Fruit fly (Drosophila melanogaster) whole organism, embryonic: ENCODE data around the gene Klp67A.

Experiments
- Asciz ChIP-seq: fragments of 200-800 bp; sonication (Bioruptor generic); optimal IDR thresholded peaks from 2 replicates; lab custom pipeline; 2017; ENCODE audit warnings: missing biosample characterization, mild to moderate bottlenecking, missing genetic modification characterization, missing genetic modification reagents
- CG10366 ChIP-seq: fragments of 200-800 bp; sonication (Bioruptor generic); IDR thresholded peaks from 2 replicates; pipeline ENCODE4 v1.3.6; 2022; ENCODE audit warnings: missing biosample characterization, missing genetic modification characterization
- CG11085 ChIP-seq: fragments of 200-800 bp; sonication (Bioruptor generic); IDR thresholded peaks from 2 replicates; pipeline ENCODE4 v1.3.6; 2022; ENCODE audit warnings: missing biosample characterization, missing genetic modification characterization
- CG11093 ChIP-seq: fragments of 200-800 bp; sonication (Bioruptor generic); IDR thresholded peaks from 3 replicates; pipeline ENCODE4 v1.3.6; 2022; ENCODE audit warnings: missing biosample characterization, missing genetic modification characterization
- CG11456 ChIP-seq: fragments of 200-800 bp; sonication (Bioruptor generic); IDR thresholded peaks from 3 replicates; pipeline ENCODE4 v1.3.6; 2022; ENCODE audit warnings: missing biosample characterization, missing genetic modification characterization
- CG12155 ChIP-seq: fragments of 200-800 bp; sonication (Bioruptor generic); optimal IDR thresholded peaks from 3 replicates; lab custom pipeline; 2016; ENCODE audit warnings: missing biosample characterization, missing genetic modification characterization
- CG12219 ChIP-seq: fragments of 200-800 bp; sonication (Bioruptor generic); optimal IDR thresholded peaks from 3 replicates; lab custom pipeline; 2018; ENCODE audit warnings: missing biosample characterization, mild to moderate bottlenecking, missing genetic modification characterization
- CG12942 ChIP-seq: fragments of 200-800 bp; sonication (Bioruptor generic); optimal IDR thresholded peaks from 3 replicates; lab custom pipeline; 2016; ENCODE audit warnings: missing biosample characterization, missing genetic modification characterization
- CG15696 ChIP-seq: fragments of 200-800 bp; sonication (Bioruptor generic); optimal IDR thresholded peaks from 2 replicates; lab custom pipeline; 2019; ENCODE audit warnings: missing biosample characterization, mild to moderate bottlenecking, missing genetic modification characterization, moderate library complexity
- CG16779 ChIP-seq: fragments of 200-800 bp; sonication (Bioruptor generic); IDR thresholded peaks from 2 replicates; pipeline ENCODE4 v1.3.6; 2022; ENCODE audit warnings: missing biosample characterization, missing genetic modification characterization
- CG16863 ChIP-seq: fragments of 200-800 bp; sonication (Bioruptor generic); optimal IDR thresholded peaks from 3 replicates; lab custom pipeline; 2016; ENCODE audit warnings: missing biosample characterization, missing genetic modification characterization
- CG18619 ChIP-seq: fragments of 200-800 bp; sonication (Bioruptor generic); optimal IDR thresholded peaks from 3 replicates; lab custom pipeline; 2017; ENCODE audit warnings: missing biosample characterization, mild to moderate bottlenecking, missing genetic modification characterization
- CG3281 ChIP-seq: fragments of 200-800 bp; sonication (Bioruptor generic); optimal IDR thresholded peaks from 3 replicates; lab custom pipeline; 2017; ENCODE audit warnings: missing biosample characterization, mild to moderate bottlenecking, missing genetic modification characterization
- CG33557 ChIP-seq: fragments of 200-800 bp; sonication (Bioruptor generic); optimal IDR thresholded peaks from 2 replicates; lab custom pipeline; 2019; ENCODE audit warnings: missing biosample characterization, mild to moderate bottlenecking, missing genetic modification characterization, moderate library complexity
- CG4282 ChIP-seq: fragments of 200-800 bp; sonication (Bioruptor generic); optimal IDR thresholded peaks from 2 replicates; lab custom pipeline; 2016; ENCODE audit warnings: missing biosample characterization, missing genetic modification characterization
- CG43689 ChIP-seq: fragments of 200-800 bp; sonication (Bioruptor generic); IDR thresholded peaks from 2 replicates; pipeline ENCODE4 v1.3.6; 2022; ENCODE audit warnings: missing biosample characterization, missing genetic modification characterization
- CG4404 ChIP-seq: fragments of 200-800 bp; sonication (Bioruptor generic); IDR thresholded peaks from 2 replicates; pipeline ENCODE4 v1.3.6; 2022; ENCODE audit warnings: missing biosample characterization, missing genetic modification characterization
- CG4424 ChIP-seq: fragments of 200-800 bp; sonication (Bioruptor generic); optimal IDR thresholded peaks from 3 replicates; lab custom pipeline; 2016; ENCODE audit warnings: missing biosample characterization, missing genetic modification characterization
- CG7839 ChIP-seq: fragments of 200-800 bp; sonication (Bioruptor generic); optimal IDR thresholded peaks from 3 replicates; lab custom pipeline; 2018; ENCODE audit warnings: missing biosample characterization, mild to moderate bottlenecking, missing genetic modification characterization, moderate library complexity
- CG9609 ChIP-seq: fragments of 200-800 bp; sonication (Bioruptor generic); optimal IDR thresholded peaks from 3 replicates; lab custom pipeline; 2016; ENCODE audit warnings: missing biosample characterization, missing genetic modification characterization
- CHES-1-like ChIP-seq: fragments of 200-800 bp; sonication (Bioruptor generic); optimal IDR thresholded peaks from 2 replicates; lab custom pipeline; 2016; ENCODE audit warnings: missing biosample characterization, missing genetic modification characterization
- Dip2 ChIP-seq: fragments of 200-800 bp; sonication (Bioruptor generic); IDR thresholded peaks from 2 replicates; pipeline ENCODE4 v1.3.6; 2022; ENCODE audit warnings: missing biosample characterization, missing genetic modification characterization
- Dll ChIP-seq: fragments of 200-800 bp; sonication (Bioruptor generic); IDR thresholded peaks from 4 replicates; pipeline ENCODE4 v1.3.6; 2022; ENCODE audit warnings: missing biosample characterization, missing genetic modification characterization; ENCODE audit not compliant: partially characterized antibody
- GATAe ChIP-seq: fragments of 200-800 bp; sonication (Bioruptor generic); conservative IDR thresholded peaks from 2 replicates; pipeline ENCODE4 v1.3.6; 2022; ENCODE audit warnings: missing biosample characterization, missing genetic modification characterization
- HHEX ChIP-seq: fragments of 200-800 bp; sonication (Bioruptor generic); optimal IDR thresholded peaks from 3 replicates; lab custom pipeline; 2017; ENCODE audit warnings: missing biosample characterization, mild to moderate bottlenecking, missing genetic modification characterization, missing genetic modification reagents
- HLH54F ChIP-seq: fragments of 200-800 bp; sonication (Bioruptor generic); optimal IDR thresholded peaks from 3 replicates; lab custom pipeline; 2016; ENCODE audit warnings: missing biosample characterization, missing genetic modification characterization
- Hey ChIP-seq: fragments of 200-800 bp; sonication (Bioruptor generic); optimal IDR thresholded peaks from 3 replicates; lab custom pipeline; 2018; ENCODE audit warnings: missing biosample characterization, mild to moderate bottlenecking, missing genetic modification characterization
- Poxn ChIP-seq: fragments of 200-800 bp; sonication (Bioruptor generic); IDR thresholded peaks from 2 replicates; pipeline ENCODE4 v1.3.6; 2022; ENCODE audit warnings: missing biosample characterization, missing genetic modification characterization
- Tbp ChIP-seq: fragments of >200 bp; optimal IDR thresholded peaks from 2 replicates; lab custom pipeline; 2018; ENCODE audit warnings: missing biosample characterization, missing genetic modification characterization
- ac ChIP-seq: fragments of 200-800 bp; sonication (Bioruptor generic); optimal IDR thresholded peaks from 3 replicates; lab custom pipeline; 2017; ENCODE audit warnings: missing biosample characterization, mild to moderate bottlenecking, missing genetic modification characterization
- caup ChIP-seq: fragments of 200-800 bp; sonication (Bioruptor generic); optimal IDR thresholded peaks from 3 replicates; lab custom pipeline; 2017; ENCODE audit warnings: missing biosample characterization, mild to moderate bottlenecking, missing genetic modification characterization, moderate library complexity; ENCODE audit not compliant: severe bottlenecking
- danr ChIP-seq: fragments of 200-800 bp; sonication (Bioruptor generic); IDR thresholded peaks from 2 replicates; pipeline ENCODE4 v1.3.6; 2022; ENCODE audit warnings: missing biosample characterization, missing genetic modification characterization
- dimm ChIP-seq: fragments of 200-800 bp; sonication (Bioruptor generic); IDR thresholded peaks from 2 replicates; pipeline ENCODE4 v1.3.6; 2022; ENCODE audit warnings: missing biosample characterization, missing genetic modification characterization
- dm ChIP-seq: fragments of 200-800 bp; sonication (Bioruptor generic); optimal IDR thresholded peaks from 3 replicates; lab custom pipeline; 2016; ENCODE audit warnings: missing biosample characterization, missing genetic modification characterization
- her ChIP-seq: fragments of 200-800 bp; sonication (Bioruptor generic); optimal IDR thresholded peaks from 2 replicates; lab custom pipeline; 2016; ENCODE audit warnings: missing biosample characterization, missing genetic modification characterization
- jumu ChIP-seq: fragments of 200-800 bp; sonication (Bioruptor generic); optimal IDR thresholded peaks from 3 replicates; lab custom pipeline; 2016; ENCODE audit warnings: missing biosample characterization, missing genetic modification characterization
- klu ChIP-seq: fragments of 200-800 bp; sonication (Bioruptor generic); IDR thresholded peaks from 2 replicates; pipeline ENCODE4 v1.3.6; 2022; ENCODE audit warnings: missing biosample characterization, missing genetic modification characterization
- kni ChIP-seq: fragments of 200-800 bp; sonication (Bioruptor generic); optimal IDR thresholded peaks from 3 replicates; lab custom pipeline; 2017; ENCODE audit warnings: mild to moderate bottlenecking, missing biosample characterization, missing genetic modification reagents, missing genetic modification characterization
- maf-S ChIP-seq: fragments of 200-800 bp; sonication (Bioruptor generic); optimal IDR thresholded peaks from 2 replicates; lab custom pipeline; 2016; ENCODE audit warnings: missing biosample characterization, missing genetic modification characterization
- nmo ChIP-seq: fragments of 200-800 bp; sonication (Bioruptor generic); optimal IDR thresholded peaks from 2 replicates; lab custom pipeline; 2018; ENCODE audit warnings: missing biosample characterization, mild to moderate bottlenecking, missing genetic modification characterization, moderate library complexity
- prd ChIP-seq, 3 experiments: fragments of >200 bp in 2 of 3; fragments of 200-800 bp in 1 of 3; sonication (Bioruptor generic) in 1 of 3; optimal IDR thresholded peaks in 2 of 3; IDR thresholded peaks in 1 of 3; 2 replicates in 2 of 3; 3 replicates in 1 of 3; pipeline versions ENCODE4 v1.3.6 to Lab custom; 2017 to 2022; ENCODE audit warnings: missing biosample characterization in 1 of 3, missing genetic modification characterization in 1 of 3
- pum ChIP-seq: fragments of 200-800 bp; sonication (Bioruptor generic); optimal IDR thresholded peaks from 2 replicates; lab custom pipeline; 2016; ENCODE audit warnings: missing biosample characterization, missing genetic modification characterization
- sima ChIP-seq: fragments of 200-800 bp; sonication (Bioruptor generic); optimal IDR thresholded peaks from 2 replicates; lab custom pipeline; 2016; ENCODE audit warnings: missing biosample characterization, missing genetic modification characterization
- sr ChIP-seq: fragments of 200-800 bp; sonication (Bioruptor generic); IDR thresholded peaks from 3 replicates; pipeline ENCODE4 v1.3.6; 2022; ENCODE audit warnings: missing biosample characterization, missing genetic modification characterization
- tap ChIP-seq: fragments of 200-800 bp; optimal IDR thresholded peaks from 3 replicates; lab custom pipeline; 2019; ENCODE audit warnings: missing biosample characterization, mild to moderate bottlenecking, missing genetic modification characterization, moderate library complexity
- trem ChIP-seq: fragments of 200-800 bp; optimal IDR thresholded peaks from 3 replicates; lab custom pipeline; 2019; ENCODE audit warnings: missing biosample characterization, mild to moderate bottlenecking, missing genetic modification characterization, moderate library complexity
- vvl ChIP-seq: fragments of 200-800 bp; sonication (Bioruptor generic); IDR thresholded peaks from 2 replicates; pipeline ENCODE4 v1.3.6; 2022; ENCODE audit warnings: missing biosample characterization, missing genetic modification characterization
- zen ChIP-seq: fragments of 200-800 bp; sonication (Bioruptor generic); optimal IDR thresholded peaks from 3 replicates; lab custom pipeline; 2018; ENCODE audit warnings: missing biosample characterization, mild to moderate bottlenecking, missing genetic modification characterization, moderate library complexity
- zen2 ChIP-seq: fragments of 200-800 bp; sonication (Bioruptor generic); IDR thresholded peaks from 3 replicates; pipeline ENCODE4 v1.3.6; 2022; ENCODE audit warnings: missing biosample characterization, missing genetic modification characterization; ENCODE audit not compliant: partially characterized antibody

Gene Klp67A

dm6 chr3L:9383345-9384075, 16.7 kb upstream of the Klp67A start, which contains the start of gene Hsp27 (continued):
- TF ChIP-seq pum (GFP tag; lab: Kevin White, UChicago), result peak; percentile 94
- peak; percentile 97 for TF ChIP-seq zen
- TF ChIP-seq CG12155 (GFP tag; lab: Kevin White, UChicago), result peak; percentile 96
- peak; percentile 68 for TF ChIP-seq sima (GFP tag; lab: Kevin White, UChicago)
- peak; percentile 86 for TF ChIP-seq HLH54F (GFP tag; lab: Kevin White, UChicago)
- TF ChIP-seq CG4282, result peak; percentile 62
- TF ChIP-seq trem (tag; lab: Kevin White, UChicago), result peak; percentile 96
- TF ChIP-seq CG12219 (GFP tag; lab: Kevin White, UChicago), result peak; percentile 94
- TF ChIP-seq nmo, result peak; percentile 99
- TF ChIP-seq CG11085 (GFP tag; lab: Robert Waterston, UW), result peak; percentile 97
- TF ChIP-seq CG16863 (GFP tag; lab: Kevin White, UChicago), result peak; percentile 87
- TF ChIP-seq ac (GFP tag; lab: Kevin White, UChicago), result peak; percentile 82
- peak; percentile 88 for TF ChIP-seq CG9609
- TF ChIP-seq HHEX (GFP tag; lab: Kevin White, UChicago), result peak; percentile 97
- peak; percentile 62 for TF ChIP-seq dm (GFP tag; lab: Kevin White, UChicago)
- TF ChIP-seq CG16779 (GFP tag; lab: Robert Waterston, UW), result peak; percentile 97
- peak; percentile 96 for TF ChIP-seq jumu (GFP tag; lab: Kevin White, UChicago)
- peak; percentile 97 for TF ChIP-seq sr (GFP tag; lab: Robert Waterston, UW)
- peak; percentile 99 for TF ChIP-seq CG7839 (tag; lab: Kevin White, UChicago)
- peak; percentile 92 for TF ChIP-seq GATAe (GFP tag; lab: Robert Waterston, UW)
- peak; percentile 96 for TF ChIP-seq tap
- TF ChIP-seq Asciz (GFP tag; lab: Kevin White, UChicago), result peak; percentile 98
- TF ChIP-seq Dll, result 0 out of 4 replicates have a peak, but pooled peaks have one; percentile 33
- no peak for TF ChIP-seq kni (GFP tag; lab: Kevin White, UChicago)
- peak; percentile 99 for TF ChIP-seq CG4404
- TF ChIP-seq CG43689 (GFP tag; lab: Robert Waterston, UW), result peak; percentile 95
- TF ChIP-seq caup (GFP tag; lab: Kevin White, UChicago), result peak; percentile 95
- peak; percentile 91 for TF ChIP-seq dimm (GFP tag; lab: Robert Waterston, UW)
- TF ChIP-seq her, result peak; percentile 80
- TF ChIP-seq CG4424, result peak; percentile 99
- peak; percentile 56 for TF ChIP-seq Hey (tag; lab: Kevin White, UChicago)
- TF ChIP-seq CHES-1-like (GFP tag; lab: Kevin White, UChicago), result peak; percentile 83
- TF ChIP-seq zen2, result no peak
- peak; percentile 84 for TF ChIP-seq Poxn
- no peak for TF ChIP-seq prd (optimal IDR thresholded peaks at IDR 0.05; lab: Kevin White, UChicago)
- peak; percentile 99 for TF ChIP-seq prd (GFP tag; IDR thresholded peaks at IDR 0.05; lab: Robert Waterston, UW)
- TF ChIP-seq Tbp (GFP tag; lab: Kevin White, UChicago), result no peak
- TF ChIP-seq klu, result peak; percentile 96
- TF ChIP-seq danr (GFP tag; lab: Robert Waterston, UW), result peak; percentile 97
- TF ChIP-seq CG11456 (GFP tag; lab: Robert Waterston, UW), result peak; percentile 98
- TF ChIP-seq Dip2 (GFP tag; lab: Robert Waterston, UW), result peak; percentile 75
- peak; percentile 97 for TF ChIP-seq CG3281 (GFP tag; lab: Kevin White, UChicago)
- peak; percentile 97 for TF ChIP-seq CG18619 (GFP tag; lab: Kevin White, UChicago)
- peak; percentile 99 for TF ChIP-seq vvl (GFP tag; lab: Robert Waterston, UW)
- TF ChIP-seq CG11093 (GFP tag; lab: Robert Waterston, UW), result peak; percentile 98
- TF ChIP-seq CG15696 (tag; lab: Kevin White, UChicago), result peak; percentile 79
- TF ChIP-seq CG12942 (GFP tag; lab: Kevin White, UChicago), result peak; percentile 97
- TF ChIP-seq maf-S (GFP tag; lab: Kevin White, UChicago), result peak; percentile 91
- peak; percentile 74 for TF ChIP-seq CG33557 (GFP tag; lab: Kevin White, UChicago)
- TF ChIP-seq CG10366 (GFP tag; lab: Robert Waterston, UW), result peak; percentile 97
